Worm (Caenorhabditis elegans) whole organism, L1 larva: ENCODE results near the gene fbf-1.

ENCODE experiments used
- C34B4.2 ChIP-seq: sonication (generic microtip); optimal IDR thresholded peaks from 2 replicates; lab custom pipeline; 2017; ENCODE audit warnings: mild to moderate bottlenecking, missing genetic modification characterization, missing compliant biosample characterization
- Y116A8C.19 ChIP-seq: sonication (generic microtip); optimal IDR thresholded peaks from 2 replicates; lab custom pipeline; 2016; ENCODE audit warnings: missing compliant biosample characterization, missing genetic modification characterization, borderline replicate concordance
- blmp-1 ChIP-seq: fragments of 150-350 bp; optimal IDR thresholded peaks from 2 replicates; lab custom pipeline; 2014; ENCODE audit warnings: missing biosample characterization, missing genetic modification characterization
- dpl-1 ChIP-seq, 3 experiments: fragments of 150-350 bp in 2 of 3; sonication (generic microtip) in 1 of 3; optimal IDR thresholded peaks; 2 replicates each; lab custom pipeline; 2014 to 2017; ENCODE audit warnings: missing biosample characterization in 3 of 3, missing genetic modification characterization in 3 of 3, missing genetic modification reagents in 3 of 3
- dsc-1 ChIP-seq: sonication (generic microtip); optimal IDR thresholded peaks from 2 replicates; lab custom pipeline; 2016; ENCODE audit warnings: mild to moderate bottlenecking, missing genetic modification characterization, missing compliant biosample characterization
- egl-27 ChIP-seq, 2 experiments: fragments of 150-350 bp in 1 of 2; sonication (generic microtip); optimal IDR thresholded peaks; 3 replicates each; lab custom pipeline; 2017 to 2018; ENCODE audit warnings: missing biosample characterization in 2 of 2, missing genetic modification characterization in 2 of 2, missing genetic modification reagents in 2 of 2
- elt-2 ChIP-seq: sonication (generic microtip); optimal IDR thresholded peaks from 2 replicates; lab custom pipeline; 2016; ENCODE audit warnings: missing genetic modification characterization, mild to moderate bottlenecking, inconsistent platforms, missing compliant biosample characterization, missing genetic modification reagents
- ets-5 ChIP-seq: fragments of 200-800 bp; sonication (Bioruptor generic); IDR thresholded peaks from 2 replicates; pipeline ENCODE4 v1.3.6; 2022; ENCODE audit warnings: missing genetic modification characterization, missing compliant biosample characterization
- fkh-4 ChIP-seq: sonication (generic microtip); optimal IDR thresholded peaks from 2 replicates; lab custom pipeline; 2016; ENCODE audit warnings: missing compliant biosample characterization, missing genetic modification characterization, borderline replicate concordance
- fos-1 ChIP-seq: fragments of 150-350 bp; optimal IDR thresholded peaks from 2 replicates; lab custom pipeline; 2014; ENCODE audit warnings: missing biosample characterization, missing genetic modification characterization
- grh-1 ChIP-seq: fragments of 200-800 bp; sonication (Bioruptor generic); IDR thresholded peaks from 2 replicates; pipeline ENCODE4 v1.3.6; 2022; ENCODE audit warnings: missing genetic modification reagents, missing genetic modification characterization, missing compliant biosample characterization
- hpl-2 ChIP-seq: fragments of 150-350 bp; optimal IDR thresholded peaks from 2 replicates; lab custom pipeline; 2014; ENCODE audit warnings: missing biosample characterization, missing genetic modification reagents, missing genetic modification characterization
- isw-1 ChIP-seq: fragments of 200-800 bp; sonication (Bioruptor generic); IDR thresholded peaks from 2 replicates; pipeline ENCODE4 v1.3.6; 2022; ENCODE audit warnings: missing genetic modification characterization, missing compliant biosample characterization
- jun-1 ChIP-seq: fragments of 150-350 bp; optimal IDR thresholded peaks from 2 replicates; lab custom pipeline; 2014; ENCODE audit warnings: missing biosample characterization, missing genetic modification reagents, missing genetic modification characterization
- lin-14 ChIP-seq: fragments of 200-800 bp; sonication (Bioruptor generic); optimal IDR thresholded peaks from 2 replicates; lab custom pipeline; 2018; ENCODE audit warnings: mild to moderate bottlenecking, missing genetic modification characterization, moderate library complexity, missing compliant biosample characterization
- mdl-1 ChIP-seq, 2 experiments: fragments of 150-350 bp; optimal IDR thresholded peaks; 2 replicates each; lab custom pipeline; 2014 to 2017; ENCODE audit warnings: missing biosample characterization in 2 of 2, missing genetic modification characterization in 2 of 2, inconsistent platforms in 1 of 2
- nhr-47 ChIP-seq: sonication (generic microtip); optimal IDR thresholded peaks from 2 replicates; lab custom pipeline; 2016; ENCODE audit warnings: mild to moderate bottlenecking, missing genetic modification characterization, moderate library complexity, missing compliant biosample characterization
- nhr-71 ChIP-seq: sonication (generic microtip); optimal IDR thresholded peaks from 2 replicates; lab custom pipeline; 2016; ENCODE audit warnings: mild to moderate bottlenecking, missing genetic modification characterization, moderate library complexity, missing compliant biosample characterization
- nhr-90 ChIP-seq: sonication (generic microtip); optimal IDR thresholded peaks from 2 replicates; lab custom pipeline; 2016; ENCODE audit warnings: mild to moderate bottlenecking, missing genetic modification characterization, missing compliant biosample characterization; ENCODE audit not compliant: poor library complexity
- pag-3 ChIP-seq: sonication (generic microtip); optimal IDR thresholded peaks from 2 replicates; lab custom pipeline; 2017; ENCODE audit warnings: missing genetic modification characterization, mild to moderate bottlenecking, missing compliant biosample characterization, antibody characterized with exemption, borderline replicate concordance; ENCODE audit not compliant: insufficient read depth
- pqm-1 ChIP-seq: sonication (generic microtip); optimal IDR thresholded peaks from 3 replicates; lab custom pipeline; 2017; ENCODE audit warnings: missing biosample characterization, missing genetic modification characterization
- snpc-4 ChIP-seq: fragments of 150-350 bp; optimal IDR thresholded peaks from 2 replicates; lab custom pipeline; 2014; ENCODE audit warnings: missing biosample characterization, missing genetic modification characterization
- sptf-1 ChIP-seq: fragments of 150-350 bp; optimal IDR thresholded peaks from 2 replicates; lab custom pipeline; 2014; ENCODE audit warnings: missing biosample characterization, missing genetic modification characterization
- sup-37 ChIP-seq: fragments of 200-800 bp; sonication (Bioruptor generic); optimal IDR thresholded peaks from 2 replicates; lab custom pipeline; 2018; ENCODE audit warnings: mild to moderate bottlenecking, missing genetic modification characterization, missing compliant biosample characterization
- tlp-1 ChIP-seq: fragments of 150-350 bp; optimal IDR thresholded peaks from 2 replicates; lab custom pipeline; 2014; ENCODE audit warnings: missing biosample characterization, missing genetic modification characterization
- unc-130 ChIP-seq: fragments of 150-350 bp; optimal IDR thresholded peaks from 2 replicates; lab custom pipeline; 2017; ENCODE audit warnings: missing biosample characterization, missing genetic modification characterization, inconsistent platforms
- unc-30 ChIP-seq: sonication (generic microtip); optimal IDR thresholded peaks from 2 replicates; lab custom pipeline; 2017; ENCODE audit warnings: missing biosample characterization, missing genetic modification characterization
- unc-62 ChIP-seq: fragments of 150-350 bp; optimal IDR thresholded peaks from 2 replicates; lab custom pipeline; 2014; ENCODE audit warnings: missing biosample characterization, missing genetic modification reagents, missing genetic modification characterization
- unc-86 ChIP-seq: sonication (generic microtip); optimal IDR thresholded peaks from 2 replicates; lab custom pipeline; 2016; ENCODE audit warnings: missing genetic modification characterization, missing compliant biosample characterization
- xbp-1 ChIP-seq: sonication (generic microtip); optimal IDR thresholded peaks from 2 replicates; lab custom pipeline; 2016; ENCODE audit warnings: missing genetic modification characterization, missing compliant biosample characterization
- zip-4 ChIP-seq: fragments of 200-800 bp; sonication (Bioruptor generic); optimal IDR thresholded peaks from 2 replicates; lab custom pipeline; 2018; ENCODE audit warnings: mild to moderate bottlenecking, missing genetic modification characterization, moderate library complexity, missing compliant biosample characterization
- ztf-11 ChIP-seq, 2 experiments: sonication (generic microtip); optimal IDR thresholded peaks; 2 replicates each; lab custom pipeline; 2016 to 2017; ENCODE audit warnings: missing genetic modification characterization in 2 of 2, missing biosample characterization in 1 of 2, missing compliant biosample characterization in 1 of 2

Gene fbf-1

DNA sequence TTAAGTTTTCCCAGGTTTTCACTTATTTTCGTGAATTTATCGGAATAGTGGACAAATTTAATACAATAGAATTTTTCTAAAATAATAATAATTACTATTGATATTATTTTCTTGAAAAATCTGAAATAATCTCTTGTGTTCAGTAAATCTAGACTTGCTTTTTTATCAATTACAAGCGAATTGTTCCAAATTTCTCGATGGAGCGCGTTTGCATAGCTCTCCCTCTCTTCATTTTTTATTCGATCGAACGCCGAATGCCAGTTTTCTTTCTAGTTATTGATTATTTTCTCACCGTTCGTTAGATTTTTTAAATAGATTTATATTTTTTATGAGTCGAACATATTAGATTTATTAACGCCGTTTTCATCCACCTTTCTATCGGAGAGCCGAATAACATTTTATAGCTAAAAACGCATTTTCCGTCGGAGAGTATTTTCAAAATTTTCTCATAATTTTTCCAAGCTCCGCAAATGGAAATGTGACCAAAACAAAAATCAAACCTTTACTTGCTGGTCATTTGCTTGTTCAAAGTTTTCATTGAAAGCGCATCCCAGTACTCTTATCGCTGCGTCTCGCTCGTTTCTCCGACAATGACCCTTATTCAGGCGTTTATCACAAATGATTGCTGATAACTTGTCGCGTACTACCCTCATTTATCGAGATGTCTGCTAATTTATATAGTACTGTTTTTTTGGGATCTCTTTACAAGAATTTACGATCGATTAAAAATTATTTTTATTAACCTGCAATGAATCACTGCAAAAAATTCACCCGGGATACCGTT, 42.2 kb upstream of the fbf-1 start (continued):
- TF ChIP-seq ets-5 (GFP tag; lab: Robert Waterston, UW) (no peak), C34B4.2 (tag; lab: Kevin White, UChicago) (no peak), unc-86 (no peak), tlp-1 (tag; lab: Kevin White, UChicago) (no peak), unc-130 (tag; lab: Kevin White, UChicago) (no peak), nhr-47 (tag; lab: Kevin White, UChicago) (peak; percentile 10), elt-2 (tag; lab: Kevin White, UChicago) (peak; percentile 74), pag-3 (tag; lab: Kevin White, UChicago) (no peak), xbp-1 (tag; lab: Kevin White, UChicago) (no peak), lin-14 (GFP tag; lab: Kevin White, UChicago) (peak; percentile 64), fkh-4 (tag; lab: Kevin White, UChicago) (no peak), sup-37 (GFP tag; lab: Kevin White, UChicago) (no peak), dsc-1 (no peak), ztf-11 (tag; optimal IDR thresholded peaks at IDR 0.05; lab: Kevin White, UChicago) (no peak), grh-1 (GFP tag; lab: Robert Waterston, UW) (no peak), nhr-71 (tag; lab: Kevin White, UChicago) (no peak), dpl-1 (GFP tag; optimal IDR thresholded peaks at IDR 0.05; lab: Kevin White, UChicago) (peak in 1 of 3 experiments; percentile 30), pqm-1 (tag; lab: Kevin White, UChicago) (peak; percentile 96), unc-62 (no peak), sptf-1 (tag; lab: Kevin White, UChicago) (no peak), egl-27 (tag; optimal IDR thresholded peaks at IDR 0.05; lab: Kevin White, UChicago) (no peak), mdl-1 (tag; optimal IDR thresholded peaks at IDR 0.05; lab: Kevin White, UChicago) (no peak), hpl-2 (GFP tag; lab: Kevin White, UChicago) (no peak)
- TF ChIP-seq, all 84 proteins: peak for 10

DNA sequence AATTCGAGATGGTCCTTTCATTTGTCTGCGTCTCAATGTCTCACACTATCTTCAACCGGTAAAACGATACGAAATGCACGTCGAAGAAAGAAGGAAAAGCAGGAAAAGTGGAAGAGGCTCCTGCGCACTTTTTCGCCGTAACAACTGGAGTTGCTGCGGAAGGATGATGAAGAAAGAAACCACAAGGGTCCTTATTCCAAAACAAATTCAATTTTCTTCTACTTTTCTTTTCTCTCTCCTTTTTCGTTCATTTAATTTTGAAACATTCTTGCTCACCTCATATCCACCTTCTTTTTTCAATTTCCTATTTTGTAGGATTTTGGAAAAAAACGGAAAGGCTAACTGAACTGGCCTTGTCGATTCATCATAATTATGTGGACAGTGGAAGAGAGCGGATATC, 39.9 kb upstream of the fbf-1 start:
- TF ChIP-seq lin-14 (GFP tag; lab: Kevin White, UChicago) (peak; percentile 61), snpc-4 (tag; lab: Kevin White, UChicago) (no peak), sptf-1 (tag; lab: Kevin White, UChicago) (no peak), nhr-90 (tag; lab: Kevin White, UChicago) (no peak), isw-1 (GFP tag; lab: Robert Waterston, UW) (no peak), unc-30 (tag; lab: Kevin White, UChicago) (no peak)

DNA sequence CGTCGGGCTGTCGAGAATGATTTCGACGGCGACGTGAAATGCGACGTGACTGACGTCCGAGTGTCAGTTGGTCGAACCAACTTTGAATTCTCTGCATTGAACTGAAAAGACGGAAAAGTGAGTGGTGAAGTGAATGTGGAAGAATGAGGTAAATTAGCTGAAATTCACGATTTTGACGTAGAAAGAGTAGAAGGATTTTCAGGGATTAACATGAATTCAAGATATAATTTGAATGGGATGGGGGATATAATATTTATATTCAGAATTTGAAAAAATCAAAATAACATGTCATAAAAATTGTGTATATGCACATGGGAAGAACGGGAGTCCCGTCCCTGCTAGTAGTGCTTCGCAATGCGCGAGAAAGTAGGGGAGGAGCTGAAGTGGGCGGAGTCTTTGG, 37.5 kb upstream of the fbf-1 start, which contains the start of gene C29H12.6:
Gene C29H12.6 (minus strand): TSS at position 101 of the 400 bp plus-strand sequence.
- TF ChIP-seq dsc-1, result peak; percentile 13
- TF ChIP-seq unc-130 (tag; lab: Kevin White, UChicago), result no peak
- no peak for TF ChIP-seq fos-1 (tag; lab: Kevin White, UChicago)
- no peak for TF ChIP-seq zip-4 (GFP tag; lab: Kevin White, UChicago)

DNA sequence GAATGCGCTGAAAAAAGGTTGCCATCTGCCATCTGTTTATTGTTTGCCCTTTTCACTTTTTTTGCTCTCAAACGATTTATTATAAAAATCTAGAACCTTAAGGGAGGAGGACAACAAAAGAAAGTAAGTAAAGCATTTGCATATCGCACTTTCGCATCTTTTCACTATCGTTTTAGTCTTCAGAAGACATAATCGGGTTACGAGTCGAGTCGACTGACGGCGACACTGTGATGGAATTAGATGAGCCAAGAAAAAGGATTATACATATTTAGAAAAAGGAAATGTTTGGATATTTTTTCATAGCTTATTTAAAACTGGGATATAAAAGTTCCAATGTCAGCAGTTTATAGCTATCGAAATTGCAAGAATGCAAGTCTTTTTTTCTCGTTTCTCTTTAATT, 36.1 kb upstream of the fbf-1 start:
- TF ChIP-seq Y116A8C.19 (tag; lab: Kevin White, UChicago), result no peak
- TF ChIP-seq blmp-1, result peak; percentile 25
- no peak for TF ChIP-seq jun-1 (tag; lab: Kevin White, UChicago)
